Worm (Caenorhabditis elegans) whole organism, young adult: ENCODE results near the gene idpp-8.
"Not testable (repeated sequence)": the region's sequence is repeated elsewhere in the genome, so short reads cannot be mapped to it uniquely, and the experiment has no call there.

Experiments used
- B0019.2 ChIP-seq: fragments of 200-800 bp; sonication (Bioruptor generic); conservative IDR thresholded peaks from 2 replicates; pipeline ENCODE4 v1.3.6; 2022; ENCODE audit warnings: missing genetic modification reagents, missing genetic modification characterization, missing compliant biosample characterization
- B0261.1 ChIP-seq: sonication (generic microtip); optimal IDR thresholded peaks from 2 replicates; lab custom pipeline; 2016; ENCODE audit warnings: mild to moderate bottlenecking, missing genetic modification characterization, moderate library complexity, missing compliant biosample characterization
- C06A6.2 ChIP-seq: fragments of 200-800 bp; sonication (Bioruptor generic); conservative IDR thresholded peaks from 2 replicates; pipeline ENCODE4 v1.3.6; 2022; ENCODE audit warnings: missing genetic modification characterization, missing compliant biosample characterization
- C17E4.6 ChIP-seq: fragments of 200-800 bp; sonication (Bioruptor generic); IDR thresholded peaks from 2 replicates; pipeline ENCODE4 v1.3.6; 2022; ENCODE audit warnings: missing genetic modification reagents, missing genetic modification characterization, missing compliant biosample characterization
- D2030.7 ChIP-seq: fragments of 200-800 bp; sonication (Bioruptor generic); IDR thresholded peaks from 2 replicates; pipeline ENCODE4 v1.3.6; 2022; ENCODE audit warnings: missing genetic modification reagents, missing genetic modification characterization, missing compliant biosample characterization
- F10E7.11 ChIP-seq: sonication (generic microtip); optimal IDR thresholded peaks from 2 replicates; lab custom pipeline; 2017; ENCODE audit warnings: mild to moderate bottlenecking, missing genetic modification characterization, moderate library complexity, missing compliant biosample characterization
- F33H1.4 ChIP-seq: fragments of 200-800 bp; sonication (Bioruptor generic); IDR thresholded peaks from 2 replicates; pipeline ENCODE4 v1.3.6; 2022; ENCODE audit warnings: missing genetic modification reagents, missing genetic modification characterization, missing compliant biosample characterization
- K11D2.4 ChIP-seq: fragments of 200-800 bp; sonication (Bioruptor generic); IDR thresholded peaks from 2 replicates; pipeline ENCODE4 v1.3.6; 2022; ENCODE audit warnings: missing genetic modification reagents, missing genetic modification characterization, missing compliant biosample characterization
- Y67H2A.10 ChIP-seq: fragments of 200-800 bp; sonication (Bioruptor generic); conservative IDR thresholded peaks from 2 replicates; pipeline ENCODE4 v1.3.6; 2022; ENCODE audit warnings: missing genetic modification reagents, missing genetic modification characterization, missing compliant biosample characterization
- atf-7 ChIP-seq: sonication (generic microtip); optimal IDR thresholded peaks from 2 replicates; lab custom pipeline; 2017; ENCODE audit warnings: mild to moderate bottlenecking, missing genetic modification characterization, missing compliant biosample characterization
- attf-3 ChIP-seq: fragments of 200-800 bp; sonication (Bioruptor generic); conservative IDR thresholded peaks from 2 replicates; pipeline ENCODE4 v1.3.6; 2022; ENCODE audit warnings: missing genetic modification reagents, missing genetic modification characterization, missing compliant biosample characterization
- cebp-1 ChIP-seq, 2 experiments: fragments of 200-800 bp in 1 of 2; sonication (Bioruptor generic) in 1 of 2; sonication (generic microtip) in 1 of 2; IDR thresholded peaks in 1 of 2; optimal IDR thresholded peaks in 1 of 2; 2 replicates each; pipeline versions ENCODE4 v1.3.6 to Lab custom; 2017 to 2022; ENCODE audit warnings: missing compliant biosample characterization in 2 of 2, missing genetic modification characterization in 2 of 2, mild to moderate bottlenecking in 1 of 2, missing genetic modification reagents in 1 of 2, moderate library complexity in 1 of 2
- cebp-2 ChIP-seq: fragments of 200-800 bp; sonication (Bioruptor generic); IDR thresholded peaks from 2 replicates; pipeline ENCODE4 v1.3.6; 2022; ENCODE audit warnings: missing genetic modification characterization, missing compliant biosample characterization
- ceh-91 ChIP-seq: fragments of 200-800 bp; sonication (Bioruptor generic); IDR thresholded peaks from 2 replicates; pipeline ENCODE4 v1.3.6; 2022; ENCODE audit warnings: missing genetic modification reagents, missing genetic modification characterization, missing compliant biosample characterization
- dox-1 ChIP-seq: fragments of 200-800 bp; sonication (Bioruptor generic); IDR thresholded peaks from 2 replicates; pipeline ENCODE4 v1.3.6; 2022; ENCODE audit warnings: missing genetic modification reagents, missing genetic modification characterization, missing compliant biosample characterization
- egl-44 ChIP-seq: fragments of 200-800 bp; sonication (Bioruptor generic); IDR thresholded peaks from 2 replicates; pipeline ENCODE4 v1.3.6; 2022; ENCODE audit warnings: missing genetic modification reagents, missing genetic modification characterization, missing compliant biosample characterization
- egrh-3 ChIP-seq: fragments of 200-800 bp; sonication (Bioruptor generic); IDR thresholded peaks from 2 replicates; pipeline ENCODE4 v1.3.6; 2022; ENCODE audit warnings: missing genetic modification reagents, missing genetic modification characterization, missing compliant biosample characterization
- ekl-4 ChIP-seq: fragments of 200-800 bp; sonication (Bioruptor generic); IDR thresholded peaks from 2 replicates; pipeline ENCODE4 v1.3.6; 2022; ENCODE audit warnings: missing genetic modification reagents, missing genetic modification characterization, missing compliant biosample characterization
- gei-17 ChIP-seq: fragments of 200-800 bp; sonication (Bioruptor generic); optimal IDR thresholded peaks from 2 replicates; lab custom pipeline; 2018; ENCODE audit warnings: mild to moderate bottlenecking, missing genetic modification characterization, missing compliant biosample characterization
- hlh-12 ChIP-seq: sonication (generic microtip); optimal IDR thresholded peaks from 2 replicates; lab custom pipeline; 2016; ENCODE audit warnings: missing genetic modification characterization, missing compliant biosample characterization
- hmg-1.2 ChIP-seq: fragments of 200-800 bp; sonication (Bioruptor generic); IDR thresholded peaks from 2 replicates; pipeline ENCODE4 v1.3.6; 2022; ENCODE audit warnings: missing genetic modification reagents, missing genetic modification characterization, missing compliant biosample characterization
- lin-26 ChIP-seq: fragments of 200-800 bp; sonication (Bioruptor generic); IDR thresholded peaks from 2 replicates; pipeline ENCODE4 v1.3.6; 2022; ENCODE audit warnings: missing genetic modification reagents, missing genetic modification characterization, missing compliant biosample characterization
- lin-54 ChIP-seq: fragments of 200-800 bp; sonication (Bioruptor generic); optimal IDR thresholded peaks from 2 replicates; lab custom pipeline; 2018; ENCODE audit warnings: mild to moderate bottlenecking, missing genetic modification characterization, missing compliant biosample characterization
- lir-1 ChIP-seq: fragments of 200-800 bp; sonication (Bioruptor generic); conservative IDR thresholded peaks from 2 replicates; pipeline ENCODE4 v1.3.6; 2022; ENCODE audit warnings: missing genetic modification reagents, missing genetic modification characterization, missing compliant biosample characterization
- lsl-1 ChIP-seq: fragments of 200-800 bp; sonication (Bioruptor generic); optimal IDR thresholded peaks from 2 replicates; lab custom pipeline; 2018; ENCODE audit warnings: mild to moderate bottlenecking, missing genetic modification characterization, moderate library complexity, missing compliant biosample characterization
- madf-3 ChIP-seq: fragments of 200-800 bp; sonication (Bioruptor generic); IDR thresholded peaks from 2 replicates; pipeline ENCODE4 v1.3.6; 2022; ENCODE audit warnings: missing genetic modification reagents, missing genetic modification characterization, missing compliant biosample characterization
- madf-6 ChIP-seq: fragments of 200-800 bp; sonication (Bioruptor generic); IDR thresholded peaks from 2 replicates; pipeline ENCODE4 v1.3.6; 2022; ENCODE audit warnings: missing genetic modification reagents, missing genetic modification characterization, missing compliant biosample characterization
- mcd-1 ChIP-seq: fragments of 200-800 bp; sonication (Bioruptor generic); IDR thresholded peaks from 2 replicates; pipeline ENCODE4 v1.3.6; 2022; ENCODE audit warnings: missing genetic modification reagents, missing genetic modification characterization, missing compliant biosample characterization
- mel-28 ChIP-seq: sonication (generic microtip); optimal IDR thresholded peaks from 2 replicates; lab custom pipeline; 2016; ENCODE audit warnings: borderline replicate concordance, mild to moderate bottlenecking, missing genetic modification characterization, missing compliant biosample characterization
- nfyb-1 ChIP-seq: fragments of 200-800 bp; sonication (Bioruptor generic); IDR thresholded peaks from 2 replicates; pipeline ENCODE4 v1.3.6; 2022; ENCODE audit warnings: missing genetic modification reagents, missing genetic modification characterization, missing compliant biosample characterization
- nhr-90 ChIP-seq: sonication (generic microtip); optimal IDR thresholded peaks from 2 replicates; lab custom pipeline; 2016; ENCODE audit warnings: missing genotype, mild to moderate bottlenecking, missing genetic modification characterization, missing compliant biosample characterization
- pbrm-1 ChIP-seq: fragments of 200-800 bp; sonication (Bioruptor generic); IDR thresholded peaks from 2 replicates; pipeline ENCODE4 v1.3.6; 2022; ENCODE audit warnings: missing genetic modification reagents, missing genetic modification characterization, missing compliant biosample characterization
- rpc-1 ChIP-seq, 2 experiments: fragments of 150-350 bp in 1 of 2; sonication (generic microtip) in 1 of 2; optimal IDR thresholded peaks; 2 replicates each; lab custom pipeline; 2014 to 2018; ENCODE audit warnings: missing biosample characterization in 1 of 2, missing genetic modification characterization in 1 of 2, missing genetic modification reagents in 1 of 2, missing genotype in 1 of 2
- sdz-38 ChIP-seq: sonication (generic microtip); optimal IDR thresholded peaks from 2 replicates; lab custom pipeline; 2016; ENCODE audit warnings: missing genotype, missing genetic modification characterization, missing compliant biosample characterization
- snpc-1.3 ChIP-seq: sonication (generic microtip); optimal IDR thresholded peaks from 2 replicates; lab custom pipeline; 2017; ENCODE audit warnings: missing genetic modification characterization, mild to moderate bottlenecking, missing compliant biosample characterization, antibody characterized with exemption, moderate library complexity, missing genotype, missing genetic modification reagents; ENCODE audit not compliant: insufficient read depth
- snpc-3.4 ChIP-seq: sonication (generic microtip); optimal IDR thresholded peaks from 2 replicates; lab custom pipeline; 2017; ENCODE audit warnings: missing genetic modification characterization, mild to moderate bottlenecking, missing compliant biosample characterization, antibody characterized with exemption, moderate library complexity, missing genotype, missing genetic modification reagents
- tbp1 ChIP-seq: fragments of 200-800 bp; sonication (Bioruptor generic); optimal IDR thresholded peaks from 2 replicates; lab custom pipeline; 2018; ENCODE audit warnings: mild to moderate bottlenecking, missing genetic modification characterization, missing compliant biosample characterization
- tlf-1 ChIP-seq: fragments of 200-800 bp; sonication (Bioruptor generic); optimal IDR thresholded peaks from 2 replicates; lab custom pipeline; 2018; ENCODE audit warnings: mild to moderate bottlenecking, missing genetic modification characterization, missing compliant biosample characterization
- xnd-1 ChIP-seq: sonication (generic microtip); optimal IDR thresholded peaks from 2 replicates; lab custom pipeline; 2016; ENCODE audit warnings: missing genotype, missing genetic modification reagents, missing genetic modification characterization, missing compliant biosample characterization
- ztf-18 ChIP-seq: sonication (generic microtip); optimal IDR thresholded peaks from 2 replicates; lab custom pipeline; 2016; ENCODE audit warnings: missing genotype, mild to moderate bottlenecking, missing genetic modification characterization, missing compliant biosample characterization
- ztf-28 ChIP-seq: fragments of 200-800 bp; sonication (Bioruptor generic); IDR thresholded peaks from 2 replicates; pipeline ENCODE4 v1.3.6; 2022; ENCODE audit warnings: missing genetic modification reagents, missing genetic modification characterization, missing compliant biosample characterization
- ztf-3 ChIP-seq: fragments of 200-800 bp; sonication (Bioruptor generic); optimal IDR thresholded peaks from 2 replicates; lab custom pipeline; 2018; ENCODE audit warnings: mild to moderate bottlenecking, missing genetic modification characterization, missing compliant biosample characterization

Gene idpp-8

DNA sequence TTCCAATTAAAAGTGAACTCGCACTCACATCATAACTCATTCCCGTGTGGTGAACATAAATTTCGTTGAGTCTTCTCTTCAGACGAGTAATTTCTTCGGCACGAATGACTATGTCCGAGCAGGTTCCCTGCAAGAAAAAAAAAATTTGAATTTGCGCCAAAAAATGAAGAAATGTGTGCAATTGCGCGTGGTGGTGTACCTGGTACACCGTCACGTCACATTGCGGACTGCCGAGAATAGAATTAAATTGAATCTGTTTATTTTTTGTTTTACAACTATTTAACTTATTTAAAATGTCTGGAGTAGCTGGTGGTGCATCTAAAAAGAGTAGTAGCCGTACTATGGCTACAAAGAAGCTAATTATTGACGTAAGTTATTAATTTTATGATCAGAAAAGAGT lies 14.4 kb upstream of the idpp-8 start, which contains the start of gene mdt-22 (continued):
- peak; percentile 58; the same call in 1 of the 2 replicates for TF ChIP-seq D2030.7 (GFP tag; lab: Robert Waterston, UW)
- peak; percentile 26 for TF ChIP-seq snpc-1.3 (tag; lab: Kevin White, UChicago)
- TF ChIP-seq tbp1: peak; percentile 72
- peak; percentile 45 for TF ChIP-seq xnd-1 (tag; lab: Kevin White, UChicago)
- peak; percentile 34; the same call in 1 of the 2 replicates for TF ChIP-seq cebp-1 (GFP tag; IDR thresholded peaks at IDR 0.05; lab: Robert Waterston, UW)
- TF ChIP-seq cebp-1 (tag; optimal IDR thresholded peaks at IDR 0.05; lab: Kevin White, UChicago): peak; percentile 74
- TF ChIP-seq, all 124 proteins: peak for 59

DNA sequence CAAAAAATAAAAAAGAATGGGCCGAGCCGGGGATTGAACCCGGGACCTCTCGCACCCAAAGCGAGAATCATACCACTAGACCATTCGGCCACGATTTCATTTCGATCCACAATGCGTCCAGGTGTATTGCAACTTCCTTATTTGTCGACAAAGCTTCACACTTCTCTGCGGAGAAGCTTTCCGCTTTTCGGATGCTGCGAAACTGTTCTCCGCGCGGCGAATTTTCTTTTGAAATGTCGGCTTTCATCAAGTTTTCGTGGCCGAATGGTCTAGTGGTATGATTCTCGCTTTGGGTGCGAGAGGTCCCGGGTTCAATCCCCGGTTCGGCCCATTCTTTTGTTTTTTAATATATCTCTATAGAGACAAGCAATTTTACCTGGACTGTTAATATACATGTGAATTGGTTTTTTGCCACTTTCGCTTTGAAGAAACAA lies 13.2 kb upstream of the idpp-8 start:
- TF ChIP-seq nhr-90 (tag; lab: Kevin White, UChicago) (peak; percentile 30), pbrm-1 (GFP tag; lab: Robert Waterston, UW) (peak; percentile 34; the same call in 1 of the 2 replicates), ztf-18 (tag; lab: Kevin White, UChicago) (peak; percentile 14), tbp1 (peak; percentile 83), B0261.1 (tag; lab: Kevin White, UChicago) (peak; percentile 58), D2030.7 (GFP tag; lab: Robert Waterston, UW) (peak; percentile 33; the same call in 1 of the 2 replicates), egrh-3 (GFP tag; lab: Robert Waterston, UW) (peak; percentile 41), rpc-1 (optimal IDR thresholded peaks at IDR 0.05; lab: Kevin White, UChicago) (peak; percentile 52), rpc-1 (tag; optimal IDR thresholded peaks at IDR 0.05; lab: Kevin White, UChicago) (peak; percentile 72), ceh-91 (GFP tag; lab: Robert Waterston, UW) (0 out of 2 replicates have a peak, but pooled peaks have one; percentile 31), C17E4.6 (GFP tag; lab: Robert Waterston, UW) (0 out of 2 replicates have a peak, but pooled peaks have one; percentile 5), ekl-4 (GFP tag; lab: Robert Waterston, UW) (0 out of 2 replicates have a peak, but pooled peaks have one; percentile 16), dox-1 (GFP tag; lab: Robert Waterston, UW) (peak; percentile 13; the same call in 1 of the 2 replicates), hmg-1.2 (GFP tag; lab: Robert Waterston, UW) (peak; percentile 34; the same call in 1 of the 2 replicates), lin-26 (GFP tag; lab: Robert Waterston, UW) (peak; percentile 73; the same call in 1 of the 2 replicates), cebp-1 (tag; optimal IDR thresholded peaks at IDR 0.05; lab: Kevin White, UChicago) (peak; percentile 1), cebp-2 (GFP tag; lab: Robert Waterston, UW) (0 out of 2 replicates have a peak, but pooled peaks have one; percentile 61), egl-44 (GFP tag; lab: Robert Waterston, UW) (peak; percentile 26; the same call in 1 of the 2 replicates), F33H1.4 (GFP tag; lab: Robert Waterston, UW) (peak; percentile 26; the same call in 1 of the 2 replicates), madf-6 (peak; percentile 59), attf-3 (GFP tag; lab: Robert Waterston, UW) (0 out of 2 replicates have a peak, but pooled peaks have one; percentile 19)
- not testable (repeated sequence) for TF ChIP-seq cebp-1 (GFP tag; IDR thresholded peaks at IDR 0.05; lab: Robert Waterston, UW)

DNA sequence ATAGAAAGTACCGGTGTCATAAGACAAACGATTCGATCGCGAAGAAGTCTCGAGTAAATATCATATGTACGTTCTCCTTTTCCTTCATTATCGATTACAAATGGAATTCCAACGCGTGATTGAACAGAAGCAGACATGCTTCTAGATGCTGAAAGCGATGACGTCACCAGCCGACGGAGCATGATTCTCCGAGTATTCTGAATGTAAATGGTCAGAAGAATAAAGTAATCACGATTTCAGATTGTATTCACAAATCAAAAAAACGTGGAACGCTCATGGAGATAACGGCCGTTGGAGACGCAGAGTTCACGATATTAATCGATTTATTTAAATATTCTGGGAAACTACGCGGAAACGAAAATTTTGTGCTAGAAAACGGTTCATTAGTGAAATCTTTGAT lies 12.7 kb upstream of the idpp-8 start, which contains the start of gene clpp-1:
Gene clpp-1, minus strand, starts transcription at position 197 of the 400 bp plus-strand sequence.
- TF ChIP-seq lir-1: no peak
- no peak for TF ChIP-seq lsl-1 (GFP tag; lab: Kevin White, UChicago)
- peak; percentile 17 for TF ChIP-seq lin-54 (GFP tag; lab: Kevin White, UChicago)
- TF ChIP-seq snpc-3.4 (tag; lab: Kevin White, UChicago): peak; percentile 5
- TF ChIP-seq mel-28 (tag; lab: Kevin White, UChicago): peak; percentile 39
- no peak for TF ChIP-seq B0019.2 (GFP tag; lab: Robert Waterston, UW)
- no peak for TF ChIP-seq ztf-3 (GFP tag; lab: Kevin White, UChicago)
- no peak for TF ChIP-seq ztf-28
- no peak for TF ChIP-seq C06A6.2 (GFP tag; lab: Robert Waterston, UW)
- peak; percentile 43; the same call in 1 of the 2 replicates for TF ChIP-seq nfyb-1
- TF ChIP-seq hlh-12: no peak
- TF ChIP-seq Y67H2A.10 (GFP tag; lab: Robert Waterston, UW): no peak
- no peak for TF ChIP-seq sdz-38
- TF ChIP-seq K11D2.4 (GFP tag; lab: Robert Waterston, UW): 0 out of 2 replicates have a peak, but pooled peaks have one; percentile 14
- TF ChIP-seq atf-7 (tag; lab: Kevin White, UChicago): peak; percentile 74
- no peak for TF ChIP-seq madf-3 (GFP tag; lab: Robert Waterston, UW)
- TF ChIP-seq tlf-1 (GFP tag; lab: Kevin White, UChicago): peak; percentile 31
- TF ChIP-seq gei-17 (GFP tag; lab: Kevin White, UChicago): peak; percentile 12
- TF ChIP-seq F10E7.11 (tag; lab: Kevin White, UChicago): peak; percentile 2
- TF ChIP-seq mcd-1 (GFP tag; lab: Robert Waterston, UW): no peak
